Worm (Caenorhabditis elegans) whole organism, young adult: ENCODE results near the gene gpr-2.

ENCODE experiments used
- T26A5.8 ChIP-seq: sonication (generic microtip); optimal IDR thresholded peaks from 2 replicates; lab custom pipeline; 2016; ENCODE audit warnings: missing genetic modification characterization, missing compliant biosample characterization
- Y53G8AR.9 ChIP-seq: fragments of 200-800 bp; sonication (Bioruptor generic); conservative IDR thresholded peaks from 2 replicates; pipeline ENCODE4 v1.3.6; 2022; ENCODE audit warnings: missing genetic modification reagents, missing genetic modification characterization, missing compliant biosample characterization
- Y56A3A.18 ChIP-seq: fragments of 200-800 bp; sonication (Bioruptor generic); IDR thresholded peaks from 2 replicates; pipeline ENCODE4 v1.3.6; 2022; ENCODE audit warnings: missing genetic modification reagents, missing genetic modification characterization, missing compliant biosample characterization
- Y67H2A.10 ChIP-seq: fragments of 200-800 bp; sonication (Bioruptor generic); conservative IDR thresholded peaks from 2 replicates; pipeline ENCODE4 v1.3.6; 2022; ENCODE audit warnings: missing genetic modification reagents, missing genetic modification characterization, missing compliant biosample characterization
- akir-1 ChIP-seq: fragments of 200-800 bp; sonication (Bioruptor generic); optimal IDR thresholded peaks from 2 replicates; lab custom pipeline; 2018; ENCODE audit warnings: mild to moderate bottlenecking, missing genetic modification characterization, moderate library complexity, missing compliant biosample characterization
- cebp-1 ChIP-seq, 2 experiments: fragments of 200-800 bp in 1 of 2; sonication (Bioruptor generic) in 1 of 2; sonication (generic microtip) in 1 of 2; IDR thresholded peaks in 1 of 2; optimal IDR thresholded peaks in 1 of 2; 2 replicates each; pipeline versions ENCODE4 v1.3.6 to Lab custom; 2017 to 2022; ENCODE audit warnings: missing compliant biosample characterization in 2 of 2, missing genetic modification characterization in 2 of 2, mild to moderate bottlenecking in 1 of 2, missing genetic modification reagents in 1 of 2, moderate library complexity in 1 of 2
- dpl-1 ChIP-seq: fragments of 150-350 bp; optimal IDR thresholded peaks from 2 replicates; lab custom pipeline; 2014; ENCODE audit warnings: missing biosample characterization, missing genetic modification reagents, missing genetic modification characterization
- hlh-12 ChIP-seq: sonication (generic microtip); optimal IDR thresholded peaks from 2 replicates; lab custom pipeline; 2016; ENCODE audit warnings: missing genetic modification characterization, missing compliant biosample characterization
- mes-4 ChIP-seq: sonication (generic microtip); optimal IDR thresholded peaks from 2 replicates; lab custom pipeline; 2016; ENCODE audit warnings: missing genotype, missing genetic modification characterization, missing compliant biosample characterization
- snpc-4 ChIP-seq, 5 experiments: fragments of 150-350 bp in 1 of 5; sonication (generic microtip) in 4 of 5; optimal IDR thresholded peaks; 2 replicates each; lab custom pipeline; 2014 to 2018; ENCODE audit warnings: missing genetic modification characterization in 5 of 5, missing biosample characterization in 3 of 5, antibody characterized with exemption in 2 of 5, mild to moderate bottlenecking in 2 of 5, missing compliant biosample characterization in 2 of 5, missing genotype in 2 of 5, moderate library complexity in 2 of 5, missing genetic modification reagents in 1 of 5
- unc-130 ChIP-seq: sonication (generic microtip); optimal IDR thresholded peaks from 2 replicates; lab custom pipeline; 2016; ENCODE audit warnings: missing genetic modification reagents, missing genetic modification characterization, missing compliant biosample characterization
- unc-62 ChIP-seq: fragments of 150-350 bp; optimal IDR thresholded peaks from 2 replicates; lab custom pipeline; 2014; ENCODE audit warnings: missing biosample characterization, missing genetic modification reagents, missing genetic modification characterization
- ztf-3 ChIP-seq: fragments of 200-800 bp; sonication (Bioruptor generic); optimal IDR thresholded peaks from 2 replicates; lab custom pipeline; 2018; ENCODE audit warnings: mild to moderate bottlenecking, missing genetic modification characterization, missing compliant biosample characterization

DNA sequence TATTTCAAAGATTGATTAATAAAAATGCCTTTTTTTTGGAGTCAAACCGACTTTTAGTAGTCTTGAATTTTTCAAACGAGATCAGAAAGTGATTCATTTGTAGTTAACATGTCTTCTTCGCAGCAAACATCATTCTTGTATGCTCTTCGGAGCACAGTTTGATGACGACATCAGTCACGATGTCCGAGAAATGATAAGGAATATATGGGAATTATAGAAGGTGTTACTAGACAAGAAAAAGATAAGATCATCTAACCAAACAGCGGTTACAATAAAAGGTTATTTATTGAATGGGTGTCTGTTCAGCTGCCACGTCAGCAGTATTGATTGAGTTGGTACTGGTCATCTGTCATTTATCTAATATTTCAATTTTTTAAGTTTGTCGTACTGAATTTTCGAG is 26.6 kb downstream of the gpr-2 start:
- no peak for TF ChIP-seq snpc-4 (GFP tag; optimal IDR thresholded peaks at IDR 0.05; lab: Kevin White, UChicago)
- TF ChIP-seq snpc-4 (tag; optimal IDR thresholded peaks at IDR 0.05; lab: Kevin White, UChicago) = no peak
- no peak for TF ChIP-seq unc-62 (GFP tag; lab: Kevin White, UChicago)
- TF ChIP-seq akir-1 = no peak
- no peak for TF ChIP-seq T26A5.8 (tag; lab: Kevin White, UChicago)
- TF ChIP-seq dpl-1 (GFP tag; lab: Kevin White, UChicago) = no peak
- no peak for TF ChIP-seq mes-4 (tag; lab: Kevin White, UChicago)
- TF ChIP-seq unc-130 = no peak
- TF ChIP-seq cebp-1 (GFP tag; IDR thresholded peaks at IDR 0.05; lab: Robert Waterston, UW) = no peak
- no peak for TF ChIP-seq cebp-1 (tag; optimal IDR thresholded peaks at IDR 0.05; lab: Kevin White, UChicago)
- TF ChIP-seq hlh-12 (tag; lab: Kevin White, UChicago) = no peak
- TF ChIP-seq ztf-3 = no peak
- no peak for TF ChIP-seq Y53G8AR.9 (GFP tag; lab: Robert Waterston, UW)
- TF ChIP-seq Y56A3A.18 (GFP tag; lab: Robert Waterston, UW) = no peak
- no peak for TF ChIP-seq Y67H2A.10 (GFP tag; lab: Robert Waterston, UW)
